Worm (Caenorhabditis elegans) whole organism, young adult: Measurements from ENCODE around the gene asp-17.

Experiments
- F23B12.7 ChIP-seq: sonication (generic microtip); optimal IDR thresholded peaks from 2 replicates; lab custom pipeline; 2017; ENCODE audit warnings: missing genetic modification characterization, mild to moderate bottlenecking, missing compliant biosample characterization, antibody characterized with exemption, moderate library complexity; ENCODE audit not compliant: insufficient read depth
- F39B2.1 ChIP-seq: fragments of 200-800 bp; sonication (Bioruptor generic); IDR thresholded peaks from 2 replicates; pipeline ENCODE4 v1.3.6; 2022; ENCODE audit warnings: missing genetic modification reagents, missing genetic modification characterization, missing compliant biosample characterization
- F49E8.2 ChIP-seq: sonication (generic microtip); optimal IDR thresholded peaks from 3 replicates; lab custom pipeline; 2017; ENCODE audit warnings: missing genetic modification characterization, mild to moderate bottlenecking, missing compliant biosample characterization, antibody characterized with exemption, moderate library complexity; ENCODE audit not compliant: insufficient read depth
- K11D2.4 ChIP-seq: fragments of 200-800 bp; sonication (Bioruptor generic); IDR thresholded peaks from 2 replicates; pipeline ENCODE4 v1.3.6; 2022; ENCODE audit warnings: missing genetic modification reagents, missing genetic modification characterization, missing compliant biosample characterization
- aptf-2 ChIP-seq: fragments of 200-800 bp; sonication (Bioruptor generic); conservative IDR thresholded peaks from 2 replicates; pipeline ENCODE4 v1.3.6; 2022; ENCODE audit warnings: missing genetic modification reagents, missing genetic modification characterization, missing compliant biosample characterization
- bed-1 ChIP-seq: fragments of 200-800 bp; sonication (Bioruptor generic); IDR thresholded peaks from 2 replicates; pipeline ENCODE4 v1.3.6; 2022; ENCODE audit warnings: missing genetic modification reagents, missing genetic modification characterization, missing compliant biosample characterization
- cebp-2 ChIP-seq: fragments of 200-800 bp; sonication (Bioruptor generic); IDR thresholded peaks from 2 replicates; pipeline ENCODE4 v1.3.6; 2022; ENCODE audit warnings: missing genetic modification characterization, missing compliant biosample characterization
- ceh-27 ChIP-seq: fragments of 200-800 bp; sonication (Bioruptor generic); optimal IDR thresholded peaks from 2 replicates; lab custom pipeline; 2018; ENCODE audit warnings: mild to moderate bottlenecking, missing genetic modification characterization, moderate library complexity, missing compliant biosample characterization
- ceh-58 ChIP-seq: fragments of 200-800 bp; sonication (Bioruptor generic); IDR thresholded peaks from 2 replicates; pipeline ENCODE4 v1.3.6; 2022; ENCODE audit warnings: missing genetic modification characterization, missing compliant biosample characterization
- chd-7 ChIP-seq: sonication (generic microtip); optimal IDR thresholded peaks from 2 replicates; lab custom pipeline; 2016; ENCODE audit warnings: mild to moderate bottlenecking, missing genetic modification characterization, moderate library complexity, missing compliant biosample characterization
- egl-18 ChIP-seq: fragments of 200-800 bp; sonication (Bioruptor generic); IDR thresholded peaks from 2 replicates; pipeline ENCODE4 v1.3.6; 2022; ENCODE audit warnings: missing genetic modification reagents, missing genetic modification characterization, missing compliant biosample characterization
- ets-4 ChIP-seq: fragments of 200-800 bp; sonication (Bioruptor generic); optimal IDR thresholded peaks from 2 replicates; lab custom pipeline; 2018; ENCODE audit warnings: mild to moderate bottlenecking, missing genetic modification characterization, missing compliant biosample characterization
- fkh-3 ChIP-seq: sonication (generic microtip); optimal IDR thresholded peaks from 2 replicates; lab custom pipeline; 2016; ENCODE audit warnings: mild to moderate bottlenecking, missing genetic modification characterization, missing compliant biosample characterization
- him-1 ChIP-seq: sonication (generic microtip); optimal IDR thresholded peaks from 2 replicates; lab custom pipeline; 2016; ENCODE audit warnings: missing genotype, missing genetic modification reagents, missing genetic modification characterization, missing compliant biosample characterization
- hlh-12 ChIP-seq: sonication (generic microtip); optimal IDR thresholded peaks from 2 replicates; lab custom pipeline; 2016; ENCODE audit warnings: missing genetic modification characterization, missing compliant biosample characterization
- hlh-26 ChIP-seq: fragments of 200-800 bp; sonication (Bioruptor generic); conservative IDR thresholded peaks from 2 replicates; pipeline ENCODE4 v1.3.6; 2022; ENCODE audit warnings: missing genetic modification reagents, missing genetic modification characterization, missing compliant biosample characterization
- hmg-20 ChIP-seq: fragments of 200-800 bp; sonication (Bioruptor generic); IDR thresholded peaks from 2 replicates; pipeline ENCODE4 v1.3.6; 2022; ENCODE audit warnings: missing genetic modification reagents, missing genetic modification characterization, missing compliant biosample characterization
- hsf-1 ChIP-seq: fragments of 200-800 bp; sonication (Bioruptor generic); IDR thresholded peaks from 2 replicates; pipeline ENCODE4 v1.3.6; 2022; ENCODE audit warnings: missing genetic modification reagents, missing genetic modification characterization, missing compliant biosample characterization
- lag-1 ChIP-seq: fragments of 200-800 bp; sonication (Bioruptor generic); IDR thresholded peaks from 2 replicates; pipeline ENCODE4 v1.3.6; 2022; ENCODE audit warnings: missing genetic modification reagents, missing genetic modification characterization, missing compliant biosample characterization
- lin-26 ChIP-seq: fragments of 200-800 bp; sonication (Bioruptor generic); IDR thresholded peaks from 2 replicates; pipeline ENCODE4 v1.3.6; 2022; ENCODE audit warnings: missing genetic modification reagents, missing genetic modification characterization, missing compliant biosample characterization
- lin-35 ChIP-seq, 3 experiments: fragments of 150-350 bp in 2 of 3; sonication (generic microtip) in 1 of 3; optimal IDR thresholded peaks; 2 replicates each; lab custom pipeline; 2014 to 2018; ENCODE audit warnings: missing biosample characterization in 3 of 3, missing genetic modification characterization in 3 of 3, missing genetic modification reagents in 3 of 3
- lir-1 ChIP-seq: fragments of 200-800 bp; sonication (Bioruptor generic); conservative IDR thresholded peaks from 2 replicates; pipeline ENCODE4 v1.3.6; 2022; ENCODE audit warnings: missing genetic modification reagents, missing genetic modification characterization, missing compliant biosample characterization
- lsy-27 ChIP-seq: sonication (generic microtip); optimal IDR thresholded peaks from 2 replicates; lab custom pipeline; 2017; ENCODE audit warnings: missing genetic modification characterization, mild to moderate bottlenecking, missing compliant biosample characterization, antibody characterized with exemption, missing genotype, borderline replicate concordance; ENCODE audit not compliant: insufficient read depth
- mxl-1 ChIP-seq: sonication (generic microtip); optimal IDR thresholded peaks from 2 replicates; lab custom pipeline; 2016; ENCODE audit warnings: missing genetic modification characterization, missing compliant biosample characterization
- nfya-1 ChIP-seq: sonication (generic microtip); optimal IDR thresholded peaks from 2 replicates; lab custom pipeline; 2017; ENCODE audit warnings: antibody characterized with exemption, missing compliant biosample characterization, missing genetic modification characterization, borderline replicate concordance; ENCODE audit not compliant: insufficient read depth
- nfya-2 ChIP-seq: fragments of 200-800 bp; sonication (Bioruptor generic); IDR thresholded peaks from 2 replicates; pipeline ENCODE4 v1.3.6; 2022; ENCODE audit warnings: missing genetic modification reagents, missing genetic modification characterization, missing compliant biosample characterization
- nhr-120 ChIP-seq: fragments of 200-800 bp; sonication (Bioruptor generic); IDR thresholded peaks from 2 replicates; pipeline ENCODE4 v1.3.6; 2022; ENCODE audit warnings: missing genetic modification characterization, missing compliant biosample characterization
- nhr-179 ChIP-seq: sonication (generic microtip); optimal IDR thresholded peaks from 2 replicates; lab custom pipeline; 2016; ENCODE audit warnings: mild to moderate bottlenecking, missing genetic modification characterization, missing compliant biosample characterization
- nhr-80 ChIP-seq: sonication (generic microtip); optimal IDR thresholded peaks from 2 replicates; lab custom pipeline; 2016; ENCODE audit warnings: missing genetic modification characterization, missing compliant biosample characterization
- rpc-1 ChIP-seq, 2 experiments: fragments of 150-350 bp in 1 of 2; sonication (generic microtip) in 1 of 2; optimal IDR thresholded peaks; 2 replicates each; lab custom pipeline; 2014 to 2018; ENCODE audit warnings: missing biosample characterization in 1 of 2, missing genetic modification characterization in 1 of 2, missing genetic modification reagents in 1 of 2, missing genotype in 1 of 2
- sea-2 ChIP-seq: fragments of 200-800 bp; sonication (Bioruptor generic); IDR thresholded peaks from 2 replicates; pipeline ENCODE4 v1.3.6; 2022; ENCODE audit warnings: missing genetic modification characterization, missing compliant biosample characterization
- snpc-1.1 ChIP-seq: sonication (generic microtip); optimal IDR thresholded peaks from 2 replicates; lab custom pipeline; 2017; ENCODE audit warnings: missing genetic modification characterization, mild to moderate bottlenecking, missing compliant biosample characterization, antibody characterized with exemption, moderate library complexity, missing genotype, missing genetic modification reagents; ENCODE audit not compliant: insufficient read depth
- snpc-3.4 ChIP-seq: sonication (generic microtip); optimal IDR thresholded peaks from 2 replicates; lab custom pipeline; 2017; ENCODE audit warnings: missing genetic modification characterization, mild to moderate bottlenecking, missing compliant biosample characterization, antibody characterized with exemption, moderate library complexity, missing genotype, missing genetic modification reagents
- somi-1 ChIP-seq: fragments of 200-800 bp; sonication (Bioruptor generic); optimal IDR thresholded peaks from 2 replicates; lab custom pipeline; 2018; ENCODE audit warnings: mild to moderate bottlenecking, missing genetic modification characterization, missing compliant biosample characterization
- tbp1 ChIP-seq: fragments of 200-800 bp; sonication (Bioruptor generic); optimal IDR thresholded peaks from 2 replicates; lab custom pipeline; 2018; ENCODE audit warnings: mild to moderate bottlenecking, missing genetic modification characterization, missing compliant biosample characterization
- tbx-9 ChIP-seq: sonication (generic microtip); optimal IDR thresholded peaks from 2 replicates; lab custom pipeline; 2016; ENCODE audit warnings: borderline replicate concordance, missing genetic modification characterization, inconsistent platforms, missing compliant biosample characterization
- tlf-1 ChIP-seq: fragments of 200-800 bp; sonication (Bioruptor generic); optimal IDR thresholded peaks from 2 replicates; lab custom pipeline; 2018; ENCODE audit warnings: mild to moderate bottlenecking, missing genetic modification characterization, missing compliant biosample characterization
- unc-62 ChIP-seq: fragments of 150-350 bp; optimal IDR thresholded peaks from 2 replicates; lab custom pipeline; 2014; ENCODE audit warnings: missing biosample characterization, missing genetic modification reagents, missing genetic modification characterization
- ztf-22 ChIP-seq: fragments of 200-800 bp; sonication (Bioruptor generic); optimal IDR thresholded peaks from 2 replicates; lab custom pipeline; 2018; ENCODE audit warnings: mild to moderate bottlenecking, missing genetic modification characterization, moderate library complexity, missing compliant biosample characterization
- ztf-26 ChIP-seq: sonication (generic microtip); optimal IDR thresholded peaks from 2 replicates; lab custom pipeline; 2017; ENCODE audit warnings: missing genetic modification characterization, missing compliant biosample characterization
- ztf-28 ChIP-seq: fragments of 200-800 bp; sonication (Bioruptor generic); IDR thresholded peaks from 2 replicates; pipeline ENCODE4 v1.3.6; 2022; ENCODE audit warnings: missing genetic modification reagents, missing genetic modification characterization, missing compliant biosample characterization

asp-17 gene

DNA sequence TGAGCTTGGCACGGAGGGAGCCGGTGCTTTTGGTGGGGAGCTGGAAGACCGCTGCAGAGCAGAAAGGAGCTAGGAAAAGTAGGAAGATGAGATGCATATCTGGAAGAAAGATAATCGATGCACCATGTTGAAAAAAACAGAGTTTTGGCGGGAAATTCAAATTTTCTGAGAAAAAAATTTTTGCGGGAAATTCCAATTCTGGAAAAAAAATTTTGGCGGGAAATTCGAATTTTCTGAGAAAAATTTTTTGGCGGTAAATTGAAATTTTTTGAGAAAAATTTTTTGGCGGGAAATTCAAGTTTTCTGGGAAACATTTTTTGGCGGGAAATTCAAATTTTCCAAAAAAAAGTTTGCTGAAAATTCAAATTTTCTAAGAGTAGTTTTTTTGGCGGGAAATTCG lies at the start of gene asp-17:
TSS of gene asp-17 (minus strand) at position 101 of the 400 bp plus-strand sequence.
- no peak for TF ChIP-seq lag-1 (GFP tag; lab: Robert Waterston, UW)
- TF ChIP-seq unc-62 (GFP tag; lab: Kevin White, UChicago): no peak
- no peak for TF ChIP-seq lin-35 (GFP tag; optimal IDR thresholded peaks at IDR 0.05; lab: Kevin White, UChicago)
- TF ChIP-seq lsy-27 (tag; lab: Kevin White, UChicago): no peak
- no peak for TF ChIP-seq nhr-179 (tag; lab: Kevin White, UChicago)
- TF ChIP-seq snpc-3.4: no peak
- TF ChIP-seq hmg-20: no peak
- TF ChIP-seq tbx-9 (tag; lab: Kevin White, UChicago): no peak
- no peak for TF ChIP-seq mxl-1 (tag; lab: Kevin White, UChicago)
- TF ChIP-seq somi-1 (GFP tag; lab: Kevin White, UChicago): no peak
- no peak for TF ChIP-seq K11D2.4 (GFP tag; lab: Robert Waterston, UW)
- TF ChIP-seq ceh-27: no peak
- TF ChIP-seq nhr-120 (GFP tag; lab: Robert Waterston, UW): no peak
- TF ChIP-seq F39B2.1 (GFP tag; lab: Robert Waterston, UW): no peak
- TF ChIP-seq ztf-22 (GFP tag; lab: Kevin White, UChicago): no peak
- TF ChIP-seq lin-26 (GFP tag; lab: Robert Waterston, UW): no peak
- no peak for TF ChIP-seq nfya-1 (tag; lab: Kevin White, UChicago)
- no peak for TF ChIP-seq bed-1 (GFP tag; lab: Robert Waterston, UW)
- no peak for TF ChIP-seq fkh-3 (tag; lab: Kevin White, UChicago)

ce11 chrV:19083789-19084188 lies 46.7 kb upstream of the asp-17 start:
- TF ChIP-seq lin-35 (GFP tag; optimal IDR thresholded peaks at IDR 0.05; lab: Kevin White, UChicago) (no peak), him-1 (no peak), ets-4 (GFP tag; lab: Kevin White, UChicago) (no peak), hlh-26 (GFP tag; lab: Robert Waterston, UW) (no peak), ceh-58 (GFP tag; lab: Robert Waterston, UW) (no peak), tbp1 (peak; percentile 43), unc-62 (GFP tag; lab: Kevin White, UChicago) (no peak), rpc-1 (optimal IDR thresholded peaks at IDR 0.05; lab: Kevin White, UChicago) (peak; percentile 9), rpc-1 (tag; optimal IDR thresholded peaks at IDR 0.05; lab: Kevin White, UChicago) (peak; percentile 51), nhr-80 (tag; lab: Kevin White, UChicago) (peak; percentile 54)
- TF ChIP-seq, all 124 proteins: peak for 3

DNA sequence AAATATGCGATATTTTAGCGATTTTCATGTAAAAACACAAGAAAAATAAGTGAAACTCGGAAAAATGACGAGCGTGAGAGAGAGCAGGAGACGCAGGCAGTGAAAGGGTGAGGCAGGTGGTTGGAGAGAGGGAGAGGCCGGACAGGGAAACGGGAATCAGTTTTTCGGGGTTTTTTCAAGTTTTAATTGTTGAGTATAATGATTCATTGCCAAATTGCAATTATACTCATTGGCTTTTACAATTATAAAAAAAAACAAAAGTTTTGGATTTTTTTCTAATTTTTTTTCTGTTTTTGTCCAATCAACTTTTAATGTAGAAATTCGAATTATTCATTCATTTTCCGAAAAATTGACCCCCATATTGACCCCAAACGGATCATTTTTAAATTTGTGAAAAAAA lies 45.4 kb upstream of the asp-17 start, which contains the start of gene nhr-95:
TSS of gene nhr-95 (minus strand) at position 101 of the 400 bp plus-strand sequence.
- TF ChIP-seq F39B2.1 (GFP tag; lab: Robert Waterston, UW): no peak
- TF ChIP-seq rpc-1 (optimal IDR thresholded peaks at IDR 0.05; lab: Kevin White, UChicago): no peak
- peak; percentile 23 for TF ChIP-seq rpc-1 (tag; optimal IDR thresholded peaks at IDR 0.05; lab: Kevin White, UChicago)
- TF ChIP-seq, all 124 proteins: peak for 1

ce11 chrV:19076835-19077234 lies 39.7 kb upstream of the asp-17 start:
- no peak for TF ChIP-seq K11D2.4 (GFP tag; lab: Robert Waterston, UW)
- TF ChIP-seq F49E8.2 (tag; lab: Kevin White, UChicago): no peak
- no peak for TF ChIP-seq hsf-1 (GFP tag; lab: Robert Waterston, UW)
- no peak for TF ChIP-seq snpc-1.1 (tag; lab: Kevin White, UChicago)
- TF ChIP-seq rpc-1 (optimal IDR thresholded peaks at IDR 0.05; lab: Kevin White, UChicago): no peak
- no peak for TF ChIP-seq rpc-1 (tag; optimal IDR thresholded peaks at IDR 0.05; lab: Kevin White, UChicago)
- no peak for TF ChIP-seq sea-2 (GFP tag; lab: Robert Waterston, UW)
- no peak for TF ChIP-seq tlf-1 (GFP tag; lab: Kevin White, UChicago)
- TF ChIP-seq aptf-2 (GFP tag; lab: Robert Waterston, UW): no peak
- no peak for TF ChIP-seq ztf-28 (GFP tag; lab: Robert Waterston, UW)
- no peak for TF ChIP-seq chd-7 (tag; lab: Kevin White, UChicago)
- no peak for TF ChIP-seq lir-1 (GFP tag; lab: Robert Waterston, UW)
- no peak for TF ChIP-seq F23B12.7
- no peak for TF ChIP-seq nfya-2 (GFP tag; lab: Robert Waterston, UW)
- TF ChIP-seq egl-18 (GFP tag; lab: Robert Waterston, UW): no peak
- TF ChIP-seq somi-1 (GFP tag; lab: Kevin White, UChicago): no peak
- TF ChIP-seq hlh-12 (tag; lab: Kevin White, UChicago): no peak
- TF ChIP-seq cebp-2: no peak
- TF ChIP-seq tbx-9 (tag; lab: Kevin White, UChicago): no peak
- TF ChIP-seq ztf-26: no peak
- TF ChIP-seq, all 124 proteins: peak for 0
